Worm (Caenorhabditis elegans): ENCODE measurements around the gene znfx-1.

DNA sequence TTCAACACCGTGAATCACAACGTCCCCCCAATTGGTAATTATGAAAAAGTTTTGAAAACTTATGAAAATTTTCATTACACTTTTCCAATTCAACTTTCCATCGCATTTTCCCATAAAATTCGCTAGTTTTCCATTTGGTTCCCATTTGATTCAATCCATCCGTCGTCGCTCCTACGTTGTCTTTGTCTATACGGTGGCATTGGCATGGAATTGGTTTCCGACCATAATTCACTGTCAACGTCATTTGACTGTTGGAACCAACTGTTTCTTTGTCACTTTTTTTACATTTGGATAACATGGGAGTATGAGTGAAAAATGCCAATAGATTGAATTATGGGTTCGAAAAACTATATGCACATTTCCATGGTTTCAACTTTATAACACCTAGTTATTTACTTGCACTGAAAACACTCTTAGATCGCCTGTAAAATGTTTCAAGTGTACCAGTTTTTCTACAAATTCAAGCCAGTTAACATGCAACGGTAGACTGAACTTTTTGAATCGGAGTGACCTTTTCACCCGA is 44.6 kb downstream of the znfx-1 start:
- no peak for TF ChIP-seq ceh-82 (tag; optimal IDR thresholded peaks at IDR 0.05)
- TF ChIP-seq nhr-42 (GFP tag; IDR thresholded peaks at IDR 0.05): no peak
- no peak for TF ChIP-seq hmg-1.1 (GFP tag; IDR thresholded peaks at IDR 0.05)
- TF ChIP-seq jun-1 (tag; optimal IDR thresholded peaks at IDR 0.05): no peak
- no peak for TF ChIP-seq egl-27 (tag; optimal IDR thresholded peaks at IDR 0.05)
- TF ChIP-seq ctbp-1 (GFP tag; IDR thresholded peaks at IDR 0.05): no peak

Data from whole organism, L4 larva.